Worm (Caenorhabditis elegans): ENCODE measurements around the gene srv-27.

srv-27 gene

DNA sequence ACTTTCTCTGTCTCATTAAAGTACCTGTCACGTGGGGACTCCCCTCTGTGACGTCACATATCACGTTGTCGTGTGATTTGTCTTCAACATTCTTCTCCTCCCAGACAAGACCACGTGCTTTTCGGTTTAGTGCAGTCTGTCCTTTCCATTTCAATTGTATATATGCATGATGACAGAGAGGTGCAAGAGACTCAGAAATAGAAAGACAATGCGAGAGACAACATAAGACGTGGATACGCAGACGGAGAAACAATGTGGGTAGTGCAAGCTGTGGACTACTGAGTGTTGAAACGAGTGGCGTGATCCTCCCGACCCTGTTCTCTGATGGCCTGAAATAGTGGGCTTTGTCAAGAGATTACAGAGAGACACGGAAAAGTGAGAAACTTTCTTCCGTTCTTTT, 38.6 kb upstream of the srv-27 start:
- TF ChIP-seq sox-2 (GFP tag; IDR thresholded peaks at IDR 0.05) = no peak
- TF ChIP-seq elt-4 (tag; optimal IDR thresholded peaks at IDR 0.05) = no peak
- peak; percentile 96 for TF ChIP-seq hlh-30 (tag; optimal IDR thresholded peaks at IDR 0.05; ENCODE audit: insufficient read depth)
- no peak for TF ChIP-seq dmd-4 (tag; optimal IDR thresholded peaks at IDR 0.05; ENCODE audit: borderline replicate concordance)
- TF ChIP-seq ceh-18 (tag; optimal IDR thresholded peaks at IDR 0.05) = peak; percentile 89
- no peak for TF ChIP-seq ceh-9 (tag; optimal IDR thresholded peaks at IDR 0.05)
- no peak for TF ChIP-seq pqm-1 (tag; optimal IDR thresholded peaks at IDR 0.05)
- TF ChIP-seq dve-1 (tag; optimal IDR thresholded peaks at IDR 0.05) = peak; percentile 25
- no peak for TF ChIP-seq nhr-11 (tag; optimal IDR thresholded peaks at IDR 0.05)
- no peak for TF ChIP-seq unc-3 (GFP tag; conservative IDR thresholded peaks at IDR 0.05)
- TF ChIP-seq unc-3 (tag; optimal IDR thresholded peaks at IDR 0.05) = no peak
- TF ChIP-seq ama-1 (optimal IDR thresholded peaks at IDR 0.05) = no peak
- TF ChIP-seq sdc-2 (tag; optimal IDR thresholded peaks at IDR 0.05) = no peak
- no peak for TF ChIP-seq Y22D7AL.16 (tag; optimal IDR thresholded peaks at IDR 0.05)
- TF ChIP-seq rnt-1 (tag; optimal IDR thresholded peaks at IDR 0.05) = peak; percentile 66
- no peak for TF ChIP-seq ceh-14 (tag; optimal IDR thresholded peaks at IDR 0.05)
- no peak for TF ChIP-seq che-1 (tag; optimal IDR thresholded peaks at IDR 0.05)
- no peak for TF ChIP-seq ceh-2 (tag; optimal IDR thresholded peaks at IDR 0.05)
- no peak for TF ChIP-seq K09A11.1 (tag; optimal IDR thresholded peaks at IDR 0.05; ENCODE audit: insufficient read depth)
- TF ChIP-seq K02D7.2 (tag; optimal IDR thresholded peaks at IDR 0.05) = no peak
- TF ChIP-seq tbx-7 (tag; optimal IDR thresholded peaks at IDR 0.05) = no peak
- TF ChIP-seq pha-2 (tag; optimal IDR thresholded peaks at IDR 0.05) = no peak
- TF ChIP-seq pat-9 (tag; optimal IDR thresholded peaks at IDR 0.05) = no peak
- no peak for TF ChIP-seq nhr-232 (tag; optimal IDR thresholded peaks at IDR 0.05)
- TF ChIP-seq fax-1 (tag; optimal IDR thresholded peaks at IDR 0.05) = no peak
- peak; percentile 56 for TF ChIP-seq ceh-31 (tag; optimal IDR thresholded peaks at IDR 0.05)
- TF ChIP-seq lin-11 (tag; optimal IDR thresholded peaks at IDR 0.05) = no peak
- peak; percentile 68 for TF ChIP-seq ref-2 (tag; optimal IDR thresholded peaks at IDR 0.05)
- TF ChIP-seq tbx-2 (tag; optimal IDR thresholded peaks at IDR 0.05) = peak; percentile 51
- no peak for TF ChIP-seq F13H6.1 (tag; optimal IDR thresholded peaks at IDR 0.05)
- TF ChIP-seq ahr-1 (tag; optimal IDR thresholded peaks at IDR 0.05) = no peak
- TF ChIP-seq ceh-24 (tag; optimal IDR thresholded peaks at IDR 0.05) = no peak
- TF ChIP-seq pax-1 (tag; optimal IDR thresholded peaks at IDR 0.05) = no peak
- TF ChIP-seq ttx-3 (tag; optimal IDR thresholded peaks at IDR 0.05) = no peak
- peak; percentile 47 for TF ChIP-seq ceh-30 (tag; optimal IDR thresholded peaks at IDR 0.05)
- peak; percentile 38 for TF ChIP-seq pros-1 (tag; optimal IDR thresholded peaks at IDR 0.05)
- TF ChIP-seq hlh-8 (tag; optimal IDR thresholded peaks at IDR 0.05) = peak; percentile 7
- TF ChIP-seq T23F11.4 (GFP tag; optimal IDR thresholded peaks at IDR 0.05) = no peak
- TF ChIP-seq C08G9.2 (tag; optimal IDR thresholded peaks at IDR 0.05) = no peak
- TF ChIP-seq ceh-19 (GFP tag; optimal IDR thresholded peaks at IDR 0.05) = no peak
- no peak for TF ChIP-seq elt-2 (tag; optimal IDR thresholded peaks at IDR 0.05)
- TF ChIP-seq fkh-10 (GFP tag; optimal IDR thresholded peaks at IDR 0.05) = no peak
- no peak for TF ChIP-seq odd-2 (tag; optimal IDR thresholded peaks at IDR 0.05)
- no peak for TF ChIP-seq pag-3 (tag; optimal IDR thresholded peaks at IDR 0.05; ENCODE audit: borderline replicate concordance)
- no peak for TF ChIP-seq hlh-13 (GFP tag; optimal IDR thresholded peaks at IDR 0.05)
- TF ChIP-seq mec-3 (tag; optimal IDR thresholded peaks at IDR 0.05; ENCODE audit: borderline replicate concordance) = no peak
- TF ChIP-seq lim-6 (tag; optimal IDR thresholded peaks at IDR 0.05) = no peak
- no peak for TF ChIP-seq zip-5 (tag; optimal IDR thresholded peaks at IDR 0.05)
- TF ChIP-seq gmeb-2 (tag; optimal IDR thresholded peaks at IDR 0.05) = no peak
- TF ChIP-seq fkh-6 (tag; optimal IDR thresholded peaks at IDR 0.05) = no peak
- TF ChIP-seq unc-55 (GFP tag; optimal IDR thresholded peaks at IDR 0.05) = peak; percentile 91
- TF ChIP-seq C38D4.7 (GFP tag; optimal IDR thresholded peaks at IDR 0.05) = no peak
- no peak for TF ChIP-seq syd-9 (tag; optimal IDR thresholded peaks at IDR 0.05)
- TF ChIP-seq unc-42 (tag; optimal IDR thresholded peaks at IDR 0.05) = peak; percentile 18

Measured in whole organism, late embryonic.